Worm (Caenorhabditis elegans) whole organism, late embryonic: ENCODE data around the gene skr-14.

Experiments
- K02D7.2 ChIP-seq: sonication (generic microtip); optimal IDR thresholded peaks from 2 replicates; lab custom pipeline; 2017; ENCODE audit warnings: mild to moderate bottlenecking, missing genetic modification characterization, missing compliant biosample characterization
- pqm-1 ChIP-seq: sonication (generic microtip); optimal IDR thresholded peaks from 2 replicates; lab custom pipeline; 2016; ENCODE audit warnings: missing genetic modification characterization, missing compliant biosample characterization

- TF ChIP-seq pqm-1 (no peak), K02D7.2 (no peak)
Measured at ce11 chrV:4432783-4433237, 11.4 kb upstream of the skr-14 start, which contains the start of gene Y47D7A.15.
